Worm (Caenorhabditis elegans): ENCODE data around the gene srw-101.

- no peak for TF ChIP-seq pes-1 (GFP tag; IDR thresholded peaks at IDR 0.05)
- TF ChIP-seq hmg-4 (GFP tag; optimal IDR thresholded peaks at IDR 0.05) = no peak
- no peak for TF ChIP-seq scrt-1 (GFP tag; IDR thresholded peaks at IDR 0.05)
- no peak for TF ChIP-seq flt-1 (GFP tag; IDR thresholded peaks at IDR 0.05)
- TF ChIP-seq ama-1 (optimal IDR thresholded peaks at IDR 0.05) = no peak
- TF ChIP-seq sea-1 (GFP tag; conservative IDR thresholded peaks at IDR 0.05) = no peak
- no peak for TF ChIP-seq tbx-11 (GFP tag; IDR thresholded peaks at IDR 0.05)
- TF ChIP-seq F13C5.2 (tag; optimal IDR thresholded peaks at IDR 0.05) = no peak
- no peak for TF ChIP-seq aly-1 (tag; optimal IDR thresholded peaks at IDR 0.05)
- TF ChIP-seq ceh-13 (GFP tag; optimal IDR thresholded peaks at IDR 0.05) = no peak
- no peak for TF ChIP-seq ceh-36 (tag; optimal IDR thresholded peaks at IDR 0.05)
- TF ChIP-seq tbx-37 (GFP tag; conservative IDR thresholded peaks at IDR 0.05) = no peak
- no peak for TF ChIP-seq ets-7 (tag; optimal IDR thresholded peaks at IDR 0.05)
- TF ChIP-seq hnd-1 (tag; optimal IDR thresholded peaks at IDR 0.05) = no peak
These were observed 5.2 kb upstream of the srw-101 start, which contains the start of gene srw-103 for ce11 chrV:1716892-1717291.

Measured in whole organism, early embryonic.